Worm (Caenorhabditis elegans) whole organism, L4 larva: ENCODE data around the gene C16D9.1.

Source experiments
- F37D6.2 ChIP-seq: sonication (generic microtip); optimal IDR thresholded peaks from 2 replicates; lab custom pipeline; 2016; ENCODE audit warnings: mild to moderate bottlenecking, missing genetic modification characterization, missing compliant biosample characterization
- F44E2.7 ChIP-seq: fragments of 200-800 bp; sonication (Bioruptor generic); IDR thresholded peaks from 2 replicates; pipeline ENCODE4 v2.1.2; 2022; ENCODE audit warnings: missing genetic modification characterization, missing compliant biosample characterization
- R02D3.7 ChIP-seq: fragments of 150-350 bp; sonication (generic microtip); optimal IDR thresholded peaks from 3 replicates; lab custom pipeline; 2014; ENCODE audit warnings: missing biosample characterization, missing genetic modification characterization
- T26A8.4 ChIP-seq: fragments of 200-800 bp; sonication (Bioruptor generic); IDR thresholded peaks from 2 replicates; pipeline ENCODE4 v1.3.6; 2022; ENCODE audit warnings: missing genetic modification characterization, missing compliant biosample characterization
- Y48G9A.11 ChIP-seq: fragments of 200-800 bp; sonication (Bioruptor generic); IDR thresholded peaks from 2 replicates; pipeline ENCODE4 v1.3.6; 2022; ENCODE audit warnings: missing genetic modification reagents, missing genetic modification characterization, missing compliant biosample characterization
- Y75B8A.6 ChIP-seq: fragments of 200-800 bp; sonication (Bioruptor generic); IDR thresholded peaks from 2 replicates; pipeline ENCODE4 v1.3.6; 2022; ENCODE audit warnings: missing genetic modification reagents, missing genetic modification characterization, missing compliant biosample characterization
- attf-4 ChIP-seq: sonication (generic microtip); optimal IDR thresholded peaks from 3 replicates; lab custom pipeline; 2017; ENCODE audit warnings: missing biosample characterization, missing genetic modification characterization
- ceh-20 ChIP-seq: fragments of 200-800 bp; sonication (Bioruptor generic); IDR thresholded peaks from 2 replicates; pipeline ENCODE4 v1.3.6; 2022; ENCODE audit warnings: missing genetic modification reagents, missing genetic modification characterization, missing compliant biosample characterization
- ceh-44 ChIP-seq: fragments of 200-800 bp; sonication (Bioruptor generic); IDR thresholded peaks from 2 replicates; pipeline ENCODE4 v1.3.6; 2022; ENCODE audit warnings: missing genetic modification reagents, missing genetic modification characterization, missing compliant biosample characterization
- ceh-62 ChIP-seq: sonication (generic microtip); optimal IDR thresholded peaks from 2 replicates; lab custom pipeline; 2017; ENCODE audit warnings: missing biosample characterization, missing genetic modification characterization
- ces-1 ChIP-seq: fragments of 150-350 bp; sonication (generic microtip); optimal IDR thresholded peaks from 4 replicates; lab custom pipeline; 2014; ENCODE audit warnings: missing biosample characterization, missing genetic modification reagents, missing genetic modification characterization
- ctbp-1 ChIP-seq: fragments of 200-800 bp; sonication (Bioruptor generic); IDR thresholded peaks from 2 replicates; pipeline ENCODE4 v1.3.6; 2022; ENCODE audit warnings: missing genetic modification reagents, missing genetic modification characterization, missing compliant biosample characterization
- daf-19 ChIP-seq: fragments of 200-800 bp; sonication (Bioruptor generic); conservative IDR thresholded peaks from 2 replicates; pipeline ENCODE4 v1.3.6; 2022; ENCODE audit warnings: missing genetic modification characterization, missing compliant biosample characterization
- daf-8 ChIP-seq: fragments of 200-800 bp; sonication (Bioruptor generic); IDR thresholded peaks from 2 replicates; pipeline ENCODE4 v1.3.6; 2022; ENCODE audit warnings: missing genetic modification characterization, missing compliant biosample characterization
- dmd-8 ChIP-seq: fragments of 200-800 bp; sonication (Bioruptor generic); IDR thresholded peaks from 2 replicates; pipeline ENCODE4 v1.3.6; 2022; ENCODE audit warnings: missing genetic modification characterization, missing compliant biosample characterization
- dmd-9 ChIP-seq: fragments of 200-800 bp; sonication (Bioruptor generic); IDR thresholded peaks from 2 replicates; pipeline ENCODE4 v1.3.6; 2022; ENCODE audit warnings: missing genetic modification reagents, missing genetic modification characterization, missing compliant biosample characterization
- egl-43 ChIP-seq: fragments of 200-800 bp; sonication (Bioruptor generic); IDR thresholded peaks from 2 replicates; pipeline ENCODE4 v1.3.6; 2022; ENCODE audit warnings: missing genetic modification reagents, missing genetic modification characterization, missing compliant biosample characterization
- fos-1 ChIP-seq: fragments of 150-350 bp; optimal IDR thresholded peaks from 2 replicates; lab custom pipeline; 2014; ENCODE audit warnings: missing biosample characterization, missing genetic modification characterization
- gei-8 ChIP-seq: fragments of 200-800 bp; sonication (Bioruptor generic); optimal IDR thresholded peaks from 2 replicates; lab custom pipeline; 2018; ENCODE audit warnings: mild to moderate bottlenecking, missing genetic modification characterization, missing compliant biosample characterization
- hif-1 ChIP-seq, 2 experiments: sonication (generic microtip); optimal IDR thresholded peaks; 2 replicates each; lab custom pipeline; 2016 to 2017; ENCODE audit warnings: missing compliant biosample characterization in 2 of 2, missing genetic modification characterization in 2 of 2, missing genetic modification reagents in 2 of 2, missing genotype in 2 of 2, mild to moderate bottlenecking in 1 of 2
- hlh-11 ChIP-seq: fragments of 200-800 bp; sonication (Bioruptor generic); optimal IDR thresholded peaks from 2 replicates; lab custom pipeline; 2018; ENCODE audit warnings: mild to moderate bottlenecking, missing genetic modification characterization, missing compliant biosample characterization
- hmg-1.1 ChIP-seq: fragments of 200-800 bp; sonication (Bioruptor generic); IDR thresholded peaks from 2 replicates; pipeline ENCODE4 v1.3.6; 2022; ENCODE audit warnings: missing genetic modification reagents, missing genetic modification characterization, missing compliant biosample characterization
- lim-7 ChIP-seq: fragments of 200-800 bp; sonication (Bioruptor generic); IDR thresholded peaks from 2 replicates; pipeline ENCODE4 v1.3.6; 2022; ENCODE audit warnings: missing genetic modification characterization, missing compliant biosample characterization
- lin-1 ChIP-seq: fragments of 200-800 bp; sonication (Bioruptor generic); IDR thresholded peaks from 2 replicates; pipeline ENCODE4 v1.3.6; 2022; ENCODE audit warnings: missing genetic modification reagents, missing genetic modification characterization, missing compliant biosample characterization
- lin-13 ChIP-seq: fragments of 150-350 bp; optimal IDR thresholded peaks from 2 replicates; lab custom pipeline; 2014; ENCODE audit warnings: missing biosample characterization, missing genetic modification reagents, missing genetic modification characterization
- lin-15B ChIP-seq: fragments of 150-350 bp; sonication (generic microtip); optimal IDR thresholded peaks from 3 replicates; lab custom pipeline; 2014; ENCODE audit warnings: missing biosample characterization, missing genetic modification characterization
- lin-29 ChIP-seq: fragments of 200-800 bp; sonication (Bioruptor generic); IDR thresholded peaks from 2 replicates; pipeline ENCODE4 v1.3.6; 2022; ENCODE audit warnings: missing genetic modification reagents, missing genetic modification characterization, missing compliant biosample characterization
- lsy-2 ChIP-seq, 2 experiments: fragments of 150-350 bp in 1 of 2; sonication (generic microtip) in 1 of 2; optimal IDR thresholded peaks; 2 replicates each; lab custom pipeline; 2014 to 2017; ENCODE audit warnings: missing biosample characterization in 2 of 2, missing genetic modification characterization in 2 of 2
- madf-5 ChIP-seq, 2 experiments: fragments of 200-800 bp; sonication (Bioruptor generic); IDR thresholded peaks; 2 replicates each; pipeline ENCODE4 v1.3.6; 2022; ENCODE audit warnings: missing compliant biosample characterization in 2 of 2, missing genetic modification characterization in 2 of 2
- madf-9 ChIP-seq: fragments of 200-800 bp; sonication (Bioruptor generic); conservative IDR thresholded peaks from 2 replicates; pipeline ENCODE4 v1.3.6; 2022; ENCODE audit warnings: missing genetic modification reagents, missing genetic modification characterization, missing compliant biosample characterization
- mep-1 ChIP-seq: fragments of 150-350 bp; sonication (generic microtip); optimal IDR thresholded peaks from 3 replicates; lab custom pipeline; 2014; ENCODE audit warnings: missing biosample characterization, missing genetic modification characterization
- mes-2 ChIP-seq: sonication (generic microtip); optimal IDR thresholded peaks from 2 replicates; lab custom pipeline; 2016; ENCODE audit warnings: missing genotype, mild to moderate bottlenecking, missing genetic modification characterization, missing compliant biosample characterization; ENCODE audit not compliant: poor library complexity, severe bottlenecking
- nhr-10 ChIP-seq: fragments of 150-350 bp; optimal IDR thresholded peaks from 2 replicates; lab custom pipeline; 2014; ENCODE audit warnings: missing biosample characterization, missing genetic modification characterization
- nhr-237 ChIP-seq: sonication (generic microtip); optimal IDR thresholded peaks from 2 replicates; lab custom pipeline; 2017; ENCODE audit warnings: missing biosample characterization, missing genetic modification characterization
- pha-4 ChIP-seq, 2 experiments: fragments of 150-350 bp in 1 of 2; fragments of 200-800 bp in 1 of 2; sonication (Bioruptor generic) in 1 of 2; IDR thresholded peaks in 1 of 2; optimal IDR thresholded peaks in 1 of 2; 2 replicates each; pipeline versions ENCODE4 v1.3.6 to Lab custom; 2014 to 2022; ENCODE audit warnings: missing genetic modification characterization in 2 of 2, missing genetic modification reagents in 2 of 2, missing biosample characterization in 1 of 2, missing compliant biosample characterization in 1 of 2
- php-3 ChIP-seq: fragments of 200-800 bp; sonication (Bioruptor generic); IDR thresholded peaks from 2 replicates; pipeline ENCODE4 v1.3.6; 2022; ENCODE audit warnings: missing genetic modification reagents, missing genetic modification characterization, missing compliant biosample characterization
- pqm-1 ChIP-seq: sonication (generic microtip); optimal IDR thresholded peaks from 2 replicates; lab custom pipeline; 2017; ENCODE audit warnings: missing biosample characterization, missing genetic modification characterization
- sdz-12 ChIP-seq: fragments of 200-800 bp; sonication (Bioruptor generic); optimal IDR thresholded peaks from 2 replicates; lab custom pipeline; 2018; ENCODE audit warnings: mild to moderate bottlenecking, missing genetic modification characterization, missing compliant biosample characterization
- set-16 ChIP-seq: fragments of 200-800 bp; sonication (Bioruptor generic); IDR thresholded peaks from 2 replicates; pipeline ENCODE4 v1.3.6; 2022; ENCODE audit warnings: missing genetic modification reagents, missing genetic modification characterization, missing compliant biosample characterization
- skn-1 ChIP-seq: fragments of 150-350 bp; optimal IDR thresholded peaks from 2 replicates; lab custom pipeline; 2014; ENCODE audit warnings: missing biosample characterization, missing genetic modification characterization
- snpc-4 ChIP-seq: fragments of 150-350 bp; optimal IDR thresholded peaks from 2 replicates; lab custom pipeline; 2014; ENCODE audit warnings: missing biosample characterization, missing genetic modification characterization
- spr-1 ChIP-seq: sonication (generic microtip); optimal IDR thresholded peaks from 2 replicates; lab custom pipeline; 2016; ENCODE audit warnings: mild to moderate bottlenecking, missing genetic modification characterization, missing compliant biosample characterization
- spr-3 ChIP-seq: fragments of 200-800 bp; sonication (Bioruptor generic); optimal IDR thresholded peaks from 2 replicates; lab custom pipeline; 2018; ENCODE audit warnings: mild to moderate bottlenecking, missing genetic modification characterization, missing compliant biosample characterization
- unc-130 ChIP-seq: sonication (generic microtip); optimal IDR thresholded peaks from 2 replicates; lab custom pipeline; 2016; ENCODE audit warnings: missing genetic modification reagents, missing genetic modification characterization, missing compliant biosample characterization
- unc-39 ChIP-seq: sonication (generic microtip); optimal IDR thresholded peaks from 2 replicates; lab custom pipeline; 2017; ENCODE audit warnings: missing biosample characterization, missing genetic modification characterization
- vab-7 ChIP-seq: fragments of 200-800 bp; sonication (Bioruptor generic); IDR thresholded peaks from 2 replicates; pipeline ENCODE4 v1.3.6; 2022; ENCODE audit warnings: missing genetic modification reagents, missing genetic modification characterization, missing compliant biosample characterization
- zag-1 ChIP-seq: fragments of 150-350 bp; optimal IDR thresholded peaks from 2 replicates; lab custom pipeline; 2014; ENCODE audit warnings: missing biosample characterization, missing genetic modification characterization
- zfp-2 ChIP-seq: sonication (generic microtip); optimal IDR thresholded peaks from 2 replicates; lab custom pipeline; 2016; ENCODE audit warnings: mild to moderate bottlenecking, missing genetic modification characterization, missing compliant biosample characterization
- zip-11 ChIP-seq: fragments of 200-800 bp; sonication (Bioruptor generic); IDR thresholded peaks from 2 replicates; pipeline ENCODE4 v1.3.6; 2022; ENCODE audit warnings: missing genetic modification characterization, missing compliant biosample characterization

Gene C16D9.1

ce11 chrV:8247311-8248105 lies 11.6 kb upstream of the C16D9.1 start:
- TF ChIP-seq lin-15B (no peak), attf-4 (no peak), egl-43 (no peak; the same call in none of the 2 replicates), daf-8 (GFP tag; lab: Robert Waterston, UW) (no peak), lsy-2 (tag; optimal IDR thresholded peaks at IDR 0.05; lab: Kevin White, UChicago) (peak in 1 of 2 experiments; percentile 65), hmg-1.1 (GFP tag; lab: Robert Waterston, UW) (0 out of 2 replicates have a peak, but pooled peaks have one; percentile 20), lim-7 (GFP tag; lab: Robert Waterston, UW) (0 out of 2 replicates have a peak, but pooled peaks have one; percentile 43), zag-1 (tag; lab: Kevin White, UChicago) (no peak), madf-5 (GFP tag; IDR thresholded peaks at IDR 0.05; lab: Robert Waterston, UW) (no peak), R02D3.7 (tag; lab: Kevin White, UChicago) (peak; percentile 16), T26A8.4 (GFP tag; lab: Robert Waterston, UW) (peak; percentile 92), dmd-8 (GFP tag; lab: Robert Waterston, UW) (peak; percentile 56; the same call in 1 of the 2 replicates), pqm-1 (peak; percentile 31), spr-1 (tag; lab: Kevin White, UChicago) (no peak), nhr-237 (tag; lab: Kevin White, UChicago) (no peak), ctbp-1 (no peak), sdz-12 (GFP tag; lab: Kevin White, UChicago) (no peak), fos-1 (tag; lab: Kevin White, UChicago) (no peak), unc-130 (GFP tag; lab: Kevin White, UChicago) (peak; percentile 29), pha-4 (GFP tag; IDR thresholded peaks at IDR 0.05; lab: Robert Waterston, UW) (peak; percentile 57; the same call in 1 of the 2 replicates), pha-4 (tag; optimal IDR thresholded peaks at IDR 0.05; lab: Kevin White, UChicago) (no peak), F37D6.2 (tag; lab: Kevin White, UChicago) (no peak), spr-3 (GFP tag; lab: Kevin White, UChicago) (no peak), daf-19 (0 out of 2 replicates have a peak, but pooled peaks have one; percentile 65), Y48G9A.11 (GFP tag; lab: Robert Waterston, UW) (peak; percentile 83), mes-2 (tag; lab: Kevin White, UChicago) (peak; percentile 87), mep-1 (tag; lab: Kevin White, UChicago) (peak; percentile 84), php-3 (GFP tag; lab: Robert Waterston, UW) (peak; percentile 61), lin-29 (GFP tag; lab: Robert Waterston, UW) (no peak), dmd-9 (GFP tag; lab: Robert Waterston, UW) (no peak), Y75B8A.6 (GFP tag; lab: Robert Waterston, UW) (no peak), gei-8 (peak; percentile 37), zfp-2 (tag; lab: Kevin White, UChicago) (no peak), ces-1 (GFP tag; lab: Kevin White, UChicago) (no peak), vab-7 (GFP tag; lab: Robert Waterston, UW) (0 out of 2 replicates have a peak, but pooled peaks have one; percentile 22), ceh-62 (tag; lab: Kevin White, UChicago) (no peak), nhr-10 (tag; lab: Kevin White, UChicago) (no peak), set-16 (GFP tag; lab: Robert Waterston, UW) (no peak), snpc-4 (tag; lab: Kevin White, UChicago) (peak; percentile 91), lin-1 (peak; percentile 51; the same call in 1 of the 2 replicates), skn-1 (tag; lab: Kevin White, UChicago) (no peak), madf-9 (GFP tag; lab: Robert Waterston, UW) (no peak), ceh-20 (GFP tag; lab: Robert Waterston, UW) (peak; percentile 24; the same call in 1 of the 2 replicates), ceh-44 (GFP tag; lab: Robert Waterston, UW) (peak; percentile 62; the same call in 1 of the 2 replicates), F44E2.7 (GFP tag; lab: Robert Waterston, UW) (no peak), unc-39 (tag; lab: Kevin White, UChicago) (no peak), hif-1 (tag; optimal IDR thresholded peaks at IDR 0.05; lab: Kevin White, UChicago) (no peak), zip-11 (GFP tag; lab: Robert Waterston, UW) (no peak), hlh-11 (peak; percentile 79), lin-13 (peak; percentile 72)
